Fruit fly (Drosophila melanogaster): ENCODE results near the gene Nek2.

Nek2 gene

DNA sequence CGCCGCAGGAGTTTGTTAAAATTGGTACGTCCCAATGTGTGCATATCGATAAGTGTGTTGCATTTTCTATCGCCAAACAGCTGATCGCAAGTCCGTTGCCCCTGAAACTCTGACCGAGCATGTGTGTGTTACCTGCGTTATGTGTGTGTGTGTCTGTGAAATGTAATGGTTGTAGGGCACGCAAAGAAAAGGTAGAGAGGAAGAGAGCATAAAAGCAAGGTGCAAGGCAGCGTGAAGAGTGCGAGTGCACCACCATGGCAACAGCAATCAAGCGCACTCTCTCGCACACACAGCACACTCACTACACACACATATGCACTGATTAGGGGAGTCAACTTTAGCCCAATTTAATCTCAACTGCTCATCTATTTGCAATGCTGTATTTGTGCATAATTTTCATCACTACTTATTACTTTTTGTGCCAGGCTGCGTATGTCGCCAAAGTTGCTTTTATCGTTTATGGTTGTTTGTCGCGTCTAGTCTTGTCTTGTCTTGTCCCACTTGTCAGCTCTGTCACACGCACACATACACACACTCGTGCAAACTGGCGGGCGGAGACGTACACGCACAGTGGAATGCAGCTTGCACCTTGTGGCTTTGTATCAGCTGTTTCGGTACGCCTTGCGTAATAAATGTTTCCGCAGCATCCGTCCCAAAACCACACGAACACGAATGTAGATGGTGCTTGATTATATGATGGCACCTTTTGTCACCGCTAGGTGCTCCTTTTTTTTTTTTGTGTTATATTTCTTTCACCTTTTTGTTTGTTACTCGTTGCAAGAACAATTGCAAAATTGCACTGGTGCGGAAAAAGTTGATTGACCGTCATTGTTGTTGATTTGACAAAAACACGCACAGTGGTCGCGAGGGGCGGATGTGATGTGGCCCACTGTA is 46.4 kb upstream of the Nek2 start (continued):
- peak; percentile 61 for TF ChIP-seq Blimp-1 (GFP tag; optimal IDR thresholded peaks at IDR 0.05)
- TF ChIP-seq CG6808 (GFP tag; optimal IDR thresholded peaks at IDR 0.05): peak; percentile 78
- TF ChIP-seq topi (GFP tag; optimal IDR thresholded peaks at IDR 0.05): peak; percentile 91
- peak; percentile 95 for TF ChIP-seq svp (GFP tag)
- TF ChIP-seq CG11294 (GFP tag; IDR thresholded peaks at IDR 0.05): peak; percentile 81
- peak; percentile 42 for TF ChIP-seq fd85E (GFP tag; optimal IDR thresholded peaks at IDR 0.05)
- TF ChIP-seq CG9139 (GFP tag; optimal IDR thresholded peaks at IDR 0.05): no peak
- peak; percentile 67 for TF ChIP-seq CG16779 (tag; optimal IDR thresholded peaks at IDR 0.05)
- TF ChIP-seq Ets21C (GFP tag; optimal IDR thresholded peaks at IDR 0.05): peak; percentile 83
- peak; percentile 22 to 83 for TF ChIP-seq salr (GFP tag; optimal IDR thresholded peaks at IDR 0.05)

DNA sequence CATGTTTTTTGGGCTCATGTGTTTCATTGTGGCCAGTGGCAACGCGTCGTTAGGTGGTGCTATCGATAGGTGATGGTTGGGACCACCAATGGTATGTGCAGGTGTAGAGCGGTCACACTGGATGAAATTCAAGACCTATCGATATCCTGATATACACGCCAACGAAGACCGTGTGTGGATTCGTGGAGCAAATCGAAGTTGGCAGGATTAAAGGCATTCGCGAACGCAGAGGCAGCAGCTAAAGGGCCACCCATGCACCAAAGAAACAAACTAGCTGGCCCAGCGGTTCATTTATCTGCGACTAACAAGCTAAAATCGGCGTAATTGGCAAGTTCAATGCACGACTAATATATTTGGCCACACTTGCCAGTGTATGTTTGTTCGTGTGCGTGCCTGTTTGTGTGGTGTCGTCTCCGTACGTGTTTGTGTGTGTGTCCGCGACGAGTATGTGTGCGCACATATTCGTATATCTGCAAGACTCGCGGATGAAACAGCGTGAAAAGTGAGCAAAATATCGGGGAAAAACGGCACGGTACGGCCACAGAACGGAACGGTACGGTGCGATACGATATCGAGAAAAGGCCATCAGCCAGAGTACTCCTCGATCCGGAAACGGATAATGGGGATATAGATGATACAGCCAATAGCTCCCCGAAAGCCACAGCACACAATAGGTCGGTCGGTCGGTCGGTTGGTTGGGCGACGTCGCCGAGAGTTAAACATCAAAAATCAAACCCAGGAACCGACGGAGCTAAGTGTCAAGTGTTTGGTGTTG is 44.5 kb upstream of the Nek2 start, which contains the start of gene Ubr3:
Gene Ubr3, plus strand, starts transcription at position 99 of the 775 bp plus-strand sequence.
- TF ChIP-seq vri (GFP tag; optimal IDR thresholded peaks at IDR 0.05) (no peak), CG31627 (GFP tag; optimal IDR thresholded peaks at IDR 0.05) (peak; percentile 1), CG11762 (GFP tag; optimal IDR thresholded peaks at IDR 0.05; ENCODE audit: insufficient read depth) (no peak), fkh (GFP tag; optimal IDR thresholded peaks at IDR 0.05) (peak; percentile 25), Blimp-1 (GFP tag; optimal IDR thresholded peaks at IDR 0.05) (no peak), CG6163 (GFP tag; IDR thresholded peaks at IDR 0.05) (0 out of 3 replicates have a peak, but pooled peaks have one; percentile 23), acj6 (GFP tag; optimal IDR thresholded peaks at IDR 0.05) (no peak), CG10631 (GFP tag; optimal IDR thresholded peaks at IDR 0.05) (no peak), CG3919 (GFP tag; optimal IDR thresholded peaks at IDR 0.05) (peak; percentile 8), CG8319 (GFP tag; optimal IDR thresholded peaks at IDR 0.05) (no peak), dac (GFP tag; optimal IDR thresholded peaks at IDR 0.05) (no peak), Eip75B (GFP tag; optimal IDR thresholded peaks at IDR 0.05) (no peak), Ets21C (GFP tag; optimal IDR thresholded peaks at IDR 0.05) (no peak), CG1621 (tag; optimal IDR thresholded peaks at IDR 0.05) (no peak), esn (GFP tag; optimal IDR thresholded peaks at IDR 0.05) (peak; percentile 5), CG6854 (GFP tag; optimal IDR thresholded peaks at IDR 0.05) (no peak), cyc (GFP tag; optimal IDR thresholded peaks at IDR 0.05) (no peak), CG6792 (GFP tag; optimal IDR thresholded peaks at IDR 0.05) (no peak), CG8632 (GFP tag; optimal IDR thresholded peaks at IDR 0.05) (no peak), salr (GFP tag; optimal IDR thresholded peaks at IDR 0.05) (no peak), Eip78C (GFP tag) (peak; percentile 50), CG3032 (tag; optimal IDR thresholded peaks at IDR 0.05) (no peak), CG7368 (GFP tag; optimal IDR thresholded peaks at IDR 0.05) (no peak), CG6808 (GFP tag; optimal IDR thresholded peaks at IDR 0.05) (peak; percentile 10), svp (GFP tag) (peak; percentile 76), ss (GFP tag; optimal IDR thresholded peaks at IDR 0.05) (peak; percentile 28 to 47), fd59A (GFP tag; optimal IDR thresholded peaks at IDR 0.05) (no peak), Sox14 (GFP tag; optimal IDR thresholded peaks at IDR 0.05) (peak; percentile 36), Hr38 (GFP tag; optimal IDR thresholded peaks at IDR 0.05) (no peak)

DNA sequence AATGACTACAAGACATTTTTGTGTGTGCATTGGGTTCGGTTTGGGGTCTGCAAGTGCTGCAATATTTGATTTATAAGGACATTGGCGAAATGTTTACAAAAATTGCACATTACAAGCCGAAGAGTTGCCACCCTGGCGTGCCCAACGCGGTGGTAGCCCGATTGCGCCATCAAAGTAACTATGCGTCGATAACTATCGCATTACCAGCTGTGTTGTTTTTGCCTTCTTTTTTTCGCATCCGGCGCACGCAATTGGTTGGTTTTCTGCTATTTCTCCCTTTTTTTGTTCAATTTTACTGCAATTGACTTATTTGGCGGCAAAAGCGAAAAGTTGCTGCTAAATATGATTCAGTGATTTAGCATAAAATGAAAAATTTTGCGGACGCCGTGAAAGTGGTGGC is 43.2 kb upstream of the Nek2 start, which contains the start of gene RpS14b:
Gene RpS14b, plus strand, starts transcription at position 220 of the 400 bp plus-strand sequence.
- TF ChIP-seq CG11762 (GFP tag; optimal IDR thresholded peaks at IDR 0.05; ENCODE audit: insufficient read depth) (no peak), CG8319 (GFP tag; optimal IDR thresholded peaks at IDR 0.05) (peak; percentile 18), svp (GFP tag) (peak; percentile 21), CG6276 (GFP tag; optimal IDR thresholded peaks at IDR 0.05) (no peak), lz (GFP tag; optimal IDR thresholded peaks at IDR 0.05) (peak; percentile 74), cyc (GFP tag; optimal IDR thresholded peaks at IDR 0.05) (peak; percentile 66), fd59A (GFP tag; optimal IDR thresholded peaks at IDR 0.05) (peak; percentile 39), Gug (GFP tag; IDR thresholded peaks at IDR 0.05) (no peak; the same call in 1 of the 2 replicates), CG3919 (GFP tag; optimal IDR thresholded peaks at IDR 0.05) (peak; percentile 68), Eip75B (GFP tag; optimal IDR thresholded peaks at IDR 0.05) (peak; percentile 36), CG16779 (tag; optimal IDR thresholded peaks at IDR 0.05) (peak; percentile 11), CG6792 (GFP tag; optimal IDR thresholded peaks at IDR 0.05) (peak; percentile 54), achi (GFP tag; optimal IDR thresholded peaks at IDR 0.05) (peak; percentile 64), Met (GFP tag; optimal IDR thresholded peaks at IDR 0.05) (peak; percentile 68), salr (GFP tag; optimal IDR thresholded peaks at IDR 0.05) (peak; percentile 4 to 57), CG8119 (GFP tag; IDR thresholded peaks at IDR 0.05) (no peak; the same call in 2 of the 3 replicates), Hr4 (GFP tag; optimal IDR thresholded peaks at IDR 0.05) (no peak), spab (GFP tag; optimal IDR thresholded peaks at IDR 0.05) (peak; percentile 7), CG9139 (GFP tag; optimal IDR thresholded peaks at IDR 0.05) (peak; percentile 62), pdm3 (GFP tag; optimal IDR thresholded peaks at IDR 0.05) (peak; percentile 54), CG7368 (GFP tag; optimal IDR thresholded peaks at IDR 0.05) (peak; percentile 70), CG1621 (tag; optimal IDR thresholded peaks at IDR 0.05) (peak; percentile 54), Ets21C (GFP tag; optimal IDR thresholded peaks at IDR 0.05) (no peak)

All from whole organism, prepupa.